Worm (Caenorhabditis elegans) whole organism, L3 larva: Measurements from ENCODE around the gene acr-24.

Experiments
- R02D3.7 ChIP-seq: fragments of 150-350 bp; optimal IDR thresholded peaks from 2 replicates; lab custom pipeline; 2014; ENCODE audit warnings: missing biosample characterization, missing genetic modification characterization
- aly-2 ChIP-seq: fragments of 150-350 bp; optimal IDR thresholded peaks from 2 replicates; lab custom pipeline; 2014; ENCODE audit warnings: missing biosample characterization, missing genetic modification characterization
- ama-1 ChIP-seq: fragments of 150-350 bp; optimal IDR thresholded peaks from 2 replicates; lab custom pipeline; 2018
- ceh-28 ChIP-seq: fragments of 150-350 bp; optimal IDR thresholded peaks from 2 replicates; lab custom pipeline; 2014; ENCODE audit warnings: missing biosample characterization, missing genetic modification reagents, missing genetic modification characterization
- daf-12 ChIP-seq: fragments of 150-350 bp; optimal IDR thresholded peaks from 2 replicates; lab custom pipeline; 2014; ENCODE audit warnings: missing biosample characterization, missing genetic modification reagents, missing genetic modification characterization
- egl-5 ChIP-seq: fragments of 150-350 bp; optimal IDR thresholded peaks from 2 replicates; lab custom pipeline; 2017; ENCODE audit warnings: missing biosample characterization, missing genetic modification reagents, missing genetic modification characterization, inconsistent platforms
- elt-1 ChIP-seq: fragments of 150-350 bp; optimal IDR thresholded peaks from 2 replicates; lab custom pipeline; 2014; ENCODE audit warnings: missing biosample characterization, missing genetic modification characterization
- elt-3 ChIP-seq, 3 experiments: fragments of 150-350 bp in 1 of 3; sonication (generic microtip) in 2 of 3; optimal IDR thresholded peaks; 2 replicates in 2 of 3; 4 replicates in 1 of 3; lab custom pipeline; 2014 to 2017; ENCODE audit warnings: missing biosample characterization in 3 of 3, missing genetic modification characterization in 3 of 3
- fkh-10 ChIP-seq: sonication (generic microtip); optimal IDR thresholded peaks from 2 replicates; lab custom pipeline; 2017; ENCODE audit warnings: missing biosample characterization, missing genetic modification reagents, missing genetic modification characterization
- fkh-2 ChIP-seq: fragments of 150-350 bp; optimal IDR thresholded peaks from 2 replicates; lab custom pipeline; 2014; ENCODE audit warnings: missing biosample characterization, missing genetic modification reagents, missing genetic modification characterization
- fos-1 ChIP-seq: fragments of 150-350 bp; optimal IDR thresholded peaks from 2 replicates; lab custom pipeline; 2014; ENCODE audit warnings: missing biosample characterization, missing genetic modification characterization
- hmg-11 ChIP-seq: sonication (generic microtip); optimal IDR thresholded peaks from 2 replicates; lab custom pipeline; 2016; ENCODE audit warnings: missing genetic modification characterization, missing compliant biosample characterization
- jun-1 ChIP-seq: fragments of 150-350 bp; optimal IDR thresholded peaks from 2 replicates; lab custom pipeline; 2014; ENCODE audit warnings: missing biosample characterization, missing genetic modification reagents, missing genetic modification characterization
- lin-15B ChIP-seq: fragments of 150-350 bp; optimal IDR thresholded peaks from 2 replicates; lab custom pipeline; 2014; ENCODE audit warnings: missing biosample characterization, missing genetic modification characterization
- lin-39 ChIP-seq: fragments of 150-350 bp; optimal IDR thresholded peaks from 2 replicates; lab custom pipeline; 2018; ENCODE audit warnings: missing biosample characterization, missing genetic modification reagents, missing genetic modification characterization
- lsy-12 ChIP-seq: sonication (generic microtip); optimal IDR thresholded peaks from 2 replicates; lab custom pipeline; 2016; ENCODE audit warnings: mild to moderate bottlenecking, missing genetic modification characterization, missing compliant biosample characterization
- mdl-1 ChIP-seq: fragments of 150-350 bp; optimal IDR thresholded peaks from 2 replicates; lab custom pipeline; 2014; ENCODE audit warnings: missing biosample characterization, missing genetic modification characterization
- nfya-1 ChIP-seq: sonication (generic microtip); optimal IDR thresholded peaks from 2 replicates; lab custom pipeline; 2017; ENCODE audit warnings: missing genetic modification characterization, mild to moderate bottlenecking, missing compliant biosample characterization, antibody characterized with exemption, moderate library complexity; ENCODE audit not compliant: insufficient read depth
- nhr-23 ChIP-seq: fragments of 150-350 bp; optimal IDR thresholded peaks from 2 replicates; lab custom pipeline; 2014; ENCODE audit warnings: missing biosample characterization, missing genetic modification reagents, missing genetic modification characterization
- nhr-25 ChIP-seq: sonication (generic microtip); optimal IDR thresholded peaks from 2 replicates; lab custom pipeline; 2017; ENCODE audit warnings: missing biosample characterization, missing genetic modification characterization
- nhr-28 ChIP-seq: fragments of 150-350 bp; optimal IDR thresholded peaks from 2 replicates; lab custom pipeline; 2014; ENCODE audit warnings: missing biosample characterization, missing genetic modification characterization
- nhr-43 ChIP-seq: sonication (generic microtip); optimal IDR thresholded peaks from 2 replicates; lab custom pipeline; 2016; ENCODE audit warnings: mild to moderate bottlenecking, missing genetic modification characterization, missing compliant biosample characterization; ENCODE audit not compliant: poor library complexity, severe bottlenecking
- nhr-67 ChIP-seq: fragments of 150-350 bp; optimal IDR thresholded peaks from 2 replicates; lab custom pipeline; 2014; ENCODE audit warnings: missing biosample characterization, missing genetic modification characterization
- nhr-76 ChIP-seq: fragments of 150-350 bp; sonication (generic microtip); optimal IDR thresholded peaks from 5 replicates; lab custom pipeline; 2014; ENCODE audit warnings: missing biosample characterization, missing genetic modification characterization
- pha-4 ChIP-seq: fragments of 150-350 bp; optimal IDR thresholded peaks from 2 replicates; lab custom pipeline; 2014; ENCODE audit warnings: missing biosample characterization, missing genetic modification reagents, missing genetic modification characterization
- pqm-1 ChIP-seq: fragments of 150-350 bp; optimal IDR thresholded peaks from 2 replicates; lab custom pipeline; 2017; ENCODE audit warnings: missing biosample characterization, missing genetic modification characterization, inconsistent platforms
- sea-2 ChIP-seq: fragments of 150-350 bp; sonication (generic microtip); optimal IDR thresholded peaks from 4 replicates; lab custom pipeline; 2014; ENCODE audit warnings: missing biosample characterization, missing genetic modification reagents, missing genetic modification characterization
- snpc-4 ChIP-seq: fragments of 150-350 bp; optimal IDR thresholded peaks from 2 replicates; lab custom pipeline; 2014; ENCODE audit warnings: missing biosample characterization, missing genetic modification characterization
- tbx-2 ChIP-seq: sonication (generic microtip); optimal IDR thresholded peaks from 2 replicates; lab custom pipeline; 2016; ENCODE audit warnings: mild to moderate bottlenecking, missing genetic modification characterization, missing compliant biosample characterization
- unc-62 ChIP-seq: fragments of 150-350 bp; sonication (generic microtip); optimal IDR thresholded peaks from 4 replicates; lab custom pipeline; 2014; ENCODE audit warnings: missing biosample characterization, missing genetic modification reagents, missing genetic modification characterization
- ztf-4 ChIP-seq: fragments of 150-350 bp; optimal IDR thresholded peaks from 2 replicates; lab custom pipeline; 2014; ENCODE audit warnings: missing biosample characterization, missing genetic modification characterization

acr-24 gene

ce11 chrIV:15526477-15526876, 29.1 kb downstream of the acr-24 start (continued):
- TF ChIP-seq R02D3.7 (tag; lab: Kevin White, UChicago) (no peak), nfya-1 (tag; lab: Kevin White, UChicago) (peak; percentile 25), daf-12 (no peak), aly-2 (tag; lab: Kevin White, UChicago) (no peak), egl-5 (tag; lab: Kevin White, UChicago) (no peak), lsy-12 (tag; lab: Kevin White, UChicago) (peak; percentile 34), mdl-1 (tag; lab: Kevin White, UChicago) (no peak), elt-1 (tag; lab: Kevin White, UChicago) (no peak), nhr-76 (tag; lab: Kevin White, UChicago) (no peak), ztf-4 (tag; lab: Kevin White, UChicago) (no peak), snpc-4 (peak; percentile 71), lin-39 (tag; lab: Kevin White, UChicago) (no peak), hmg-11 (tag; lab: Kevin White, UChicago) (peak; percentile 0), elt-3 (tag; optimal IDR thresholded peaks at IDR 0.05; lab: Kevin White, UChicago) (no peak), fos-1 (tag; lab: Kevin White, UChicago) (no peak), nhr-43 (tag; lab: Kevin White, UChicago) (peak; percentile 86), sea-2 (GFP tag; lab: Kevin White, UChicago) (no peak), nhr-28 (tag; lab: Kevin White, UChicago) (no peak), unc-62 (GFP tag; lab: Kevin White, UChicago) (no peak), pha-4 (peak; percentile 49), ceh-28 (tag; lab: Kevin White, UChicago) (no peak)

ce11 chrIV:15527282-15527681, 29.9 kb downstream of the acr-24 start:
- TF ChIP-seq jun-1 (tag; lab: Kevin White, UChicago), result no peak
- TF ChIP-seq lin-39 (tag; lab: Kevin White, UChicago), result no peak
- TF ChIP-seq sea-2 (GFP tag; lab: Kevin White, UChicago), result no peak
- TF ChIP-seq fkh-10 (GFP tag; lab: Kevin White, UChicago), result no peak
- TF ChIP-seq lsy-12 (tag; lab: Kevin White, UChicago), result no peak
- no peak for TF ChIP-seq nhr-67 (tag; lab: Kevin White, UChicago)
- TF ChIP-seq nhr-23 (tag; lab: Kevin White, UChicago), result no peak
- no peak for TF ChIP-seq tbx-2 (tag; lab: Kevin White, UChicago)

- peak; percentile 12 for TF ChIP-seq hmg-11 (tag; lab: Kevin White, UChicago)
- TF ChIP-seq ceh-28 (tag; lab: Kevin White, UChicago), result peak; percentile 20
- TF ChIP-seq lin-15B (tag; lab: Kevin White, UChicago), result no peak
Observed at ce11 chrIV:15528234-15528633, 30.9 kb downstream of the acr-24 start, which contains the start of gene ari-1.4. ari-1.4 (minus strand) TSS chrIV:15528528.

- peak; percentile 22 for TF ChIP-seq lin-15B (tag; lab: Kevin White, UChicago)
Observed at ce11 chrIV:15528826-15529225, 31.5 kb downstream of the acr-24 start.

ce11 chrIV:15530486-15530885, 33.1 kb downstream of the acr-24 start:
- peak; percentile 11 for TF ChIP-seq lin-15B (tag; lab: Kevin White, UChicago)

- TF ChIP-seq nhr-25 (tag; lab: Kevin White, UChicago) (no peak), elt-1 (tag; lab: Kevin White, UChicago) (no peak), fkh-2 (tag; lab: Kevin White, UChicago) (no peak), nfya-1 (tag; lab: Kevin White, UChicago) (no peak), tbx-2 (tag; lab: Kevin White, UChicago) (no peak), ama-1 (lab: Kevin White, UChicago) (no peak), hmg-11 (tag; lab: Kevin White, UChicago) (no peak), mdl-1 (tag; lab: Kevin White, UChicago) (no peak), pqm-1 (tag; lab: Kevin White, UChicago) (no peak), nhr-23 (tag; lab: Kevin White, UChicago) (no peak), R02D3.7 (tag; lab: Kevin White, UChicago) (no peak), lin-15B (tag; lab: Kevin White, UChicago) (no peak), jun-1 (tag; lab: Kevin White, UChicago) (no peak)
Observed at ce11 chrIV:15537338-15537737, 40.0 kb downstream of the acr-24 start.
